Fruit fly (Drosophila melanogaster) whole organism, embryonic: ENCODE measurements around the gene Mlc1.

Source experiments
- CG12299 ChIP-seq: fragments of 200-800 bp; sonication (Bioruptor generic); optimal IDR thresholded peaks from 2 replicates; lab custom pipeline; 2018; ENCODE audit warnings: missing biosample characterization, mild to moderate bottlenecking, missing genetic modification characterization
- CG16779 ChIP-seq: fragments of 200-800 bp; sonication (Bioruptor generic); IDR thresholded peaks from 2 replicates; pipeline ENCODE4 v1.3.6; 2022; ENCODE audit warnings: missing biosample characterization, missing genetic modification characterization
- CG2199 ChIP-seq: fragments of 200-800 bp; sonication (Bioruptor generic); IDR thresholded peaks from 3 replicates; pipeline ENCODE4 v1.3.6; 2022; ENCODE audit warnings: missing biosample characterization, missing genetic modification characterization
- CG34422 ChIP-seq: fragments of 200-800 bp; sonication (Bioruptor generic); IDR thresholded peaks from 3 replicates; pipeline ENCODE4 v1.3.6; 2022; ENCODE audit warnings: missing biosample characterization, missing genetic modification characterization
- CG6175 ChIP-seq: fragments of 200-800 bp; sonication (Bioruptor generic); IDR thresholded peaks from 3 replicates; pipeline ENCODE4 v1.3.6; 2022; ENCODE audit warnings: missing biosample characterization, missing genetic modification characterization
- CG8281 ChIP-seq: fragments of 200-800 bp; sonication (Bioruptor generic); optimal IDR thresholded peaks from 2 replicates; lab custom pipeline; 2018; ENCODE audit warnings: missing biosample characterization, mild to moderate bottlenecking, missing genetic modification characterization, moderate library complexity
- HLH4C ChIP-seq: fragments of 200-800 bp; sonication (Bioruptor generic); IDR thresholded peaks from 3 replicates; pipeline ENCODE4 v1.3.6; 2022; ENCODE audit warnings: missing biosample characterization, missing genetic modification characterization; ENCODE audit not compliant: partially characterized antibody
- Myb ChIP-seq: fragments of 200-800 bp; sonication (Bioruptor generic); optimal IDR thresholded peaks from 2 replicates; lab custom pipeline; 2016; ENCODE audit warnings: missing biosample characterization, missing genetic modification characterization
- Side ChIP-seq: fragments of 200-800 bp; sonication (Bioruptor generic); optimal IDR thresholded peaks from 2 replicates; lab custom pipeline; 2016; ENCODE audit warnings: missing biosample characterization, missing genetic modification characterization
- eyg ChIP-seq: fragments of 200-800 bp; sonication (Bioruptor generic); optimal IDR thresholded peaks from 3 replicates; lab custom pipeline; 2016; ENCODE audit warnings: missing biosample characterization, missing genetic modification characterization
- schlank ChIP-seq: fragments of 200-800 bp; sonication (Bioruptor generic); optimal IDR thresholded peaks from 2 replicates; lab custom pipeline; 2018; ENCODE audit warnings: missing biosample characterization, mild to moderate bottlenecking, missing genetic modification characterization
- tio ChIP-seq: fragments of 200-800 bp; sonication (Bioruptor generic); optimal IDR thresholded peaks from 2 replicates; lab custom pipeline; 2017; ENCODE audit warnings: missing biosample characterization, missing genetic modification characterization, inconsistent platforms

dm6 chr3R:27700229-27700573, 40.2 kb upstream of the Mlc1 start, which contains the start of gene btz:
- TF ChIP-seq CG16779 (GFP tag; lab: Robert Waterston, UW), result no peak
- TF ChIP-seq CG12299 (tag; lab: Kevin White, UChicago), result no peak
- TF ChIP-seq schlank (tag; lab: Kevin White, UChicago), result no peak
- no peak for TF ChIP-seq HLH4C
- TF ChIP-seq CG34422 (GFP tag; lab: Robert Waterston, UW), result no peak; the same call in 2 of the 3 replicates
- TF ChIP-seq Side (GFP tag; lab: Kevin White, UChicago), result no peak
- TF ChIP-seq Myb (GFP tag; lab: Kevin White, UChicago), result no peak
- TF ChIP-seq tio, result no peak
- no peak for TF ChIP-seq CG2199 (GFP tag; lab: Robert Waterston, UW)
- no peak for TF ChIP-seq eyg
- no peak for TF ChIP-seq CG8281 (tag; lab: Kevin White, UChicago)
- no peak for TF ChIP-seq CG6175 (GFP tag; lab: Robert Waterston, UW)
